Worm (Caenorhabditis elegans) whole organism, early embryonic: ENCODE results near the gene clec-51.

Experiments used
- B0310.2 ChIP-seq: sonication (generic microtip); optimal IDR thresholded peaks from 2 replicates; lab custom pipeline; 2016; ENCODE audit warnings: mild to moderate bottlenecking, missing genetic modification characterization, missing compliant biosample characterization
- F13C5.2 ChIP-seq: sonication (generic microtip); optimal IDR thresholded peaks from 2 replicates; lab custom pipeline; 2017; ENCODE audit warnings: mild to moderate bottlenecking, missing genetic modification characterization, inconsistent platforms, missing compliant biosample characterization
- aly-1 ChIP-seq: sonication (generic microtip); optimal IDR thresholded peaks from 2 replicates; lab custom pipeline; 2016; ENCODE audit warnings: missing genetic modification characterization, missing compliant biosample characterization
- ama-1 ChIP-seq: fragments of 150-350 bp; optimal IDR thresholded peaks from 2 replicates; lab custom pipeline; 2014
- ceh-13 ChIP-seq: fragments of 200-800 bp; sonication (Bioruptor generic); optimal IDR thresholded peaks from 2 replicates; lab custom pipeline; 2018; ENCODE audit warnings: mild to moderate bottlenecking, missing genetic modification characterization, missing compliant biosample characterization
- ceh-36 ChIP-seq: sonication (generic microtip); optimal IDR thresholded peaks from 2 replicates; lab custom pipeline; 2016; ENCODE audit warnings: missing genetic modification characterization, inconsistent platforms, missing compliant biosample characterization
- ets-7 ChIP-seq: sonication (generic microtip); optimal IDR thresholded peaks from 2 replicates; lab custom pipeline; 2016; ENCODE audit warnings: missing genotype, missing genetic modification characterization, missing compliant biosample characterization
- flt-1 ChIP-seq: fragments of 200-800 bp; sonication (Bioruptor generic); IDR thresholded peaks from 2 replicates; pipeline ENCODE4 v1.3.6; 2022; ENCODE audit warnings: missing genetic modification characterization, missing compliant biosample characterization
- hmbx-1 ChIP-seq: sonication (generic microtip); optimal IDR thresholded peaks from 2 replicates; lab custom pipeline; 2016; ENCODE audit warnings: mild to moderate bottlenecking, missing genetic modification characterization, missing compliant biosample characterization
- hmg-4 ChIP-seq: fragments of 200-800 bp; sonication (Bioruptor generic); optimal IDR thresholded peaks from 2 replicates; lab custom pipeline; 2018; ENCODE audit warnings: mild to moderate bottlenecking, missing genetic modification characterization, missing compliant biosample characterization
- hnd-1 ChIP-seq: sonication (generic microtip); optimal IDR thresholded peaks from 2 replicates; lab custom pipeline; 2016; ENCODE audit warnings: missing genetic modification characterization, missing compliant biosample characterization
- pes-1 ChIP-seq: fragments of 200-800 bp; sonication (Bioruptor generic); IDR thresholded peaks from 2 replicates; pipeline ENCODE4 v1.3.6; 2022; ENCODE audit warnings: missing genetic modification reagents, missing genetic modification characterization, missing compliant biosample characterization
- scrt-1 ChIP-seq: fragments of 200-800 bp; sonication (Bioruptor generic); IDR thresholded peaks from 2 replicates; pipeline ENCODE4 v1.3.6; 2022; ENCODE audit warnings: missing genetic modification characterization, missing compliant biosample characterization
- sea-1 ChIP-seq: fragments of 200-800 bp; sonication (Bioruptor generic); conservative IDR thresholded peaks from 2 replicates; pipeline ENCODE4 v1.3.6; 2022; ENCODE audit warnings: missing genetic modification characterization, missing compliant biosample characterization
- tbx-11 ChIP-seq: fragments of 200-800 bp; sonication (Bioruptor generic); IDR thresholded peaks from 2 replicates; pipeline ENCODE4 v1.3.6; 2022; ENCODE audit warnings: missing genetic modification characterization, missing compliant biosample characterization
- tbx-37 ChIP-seq: fragments of 200-800 bp; sonication (Bioruptor generic); conservative IDR thresholded peaks from 2 replicates; pipeline ENCODE4 v1.3.6; 2022; ENCODE audit warnings: missing genetic modification reagents, missing genetic modification characterization, missing compliant biosample characterization
- tra-4 ChIP-seq: sonication (generic microtip); optimal IDR thresholded peaks from 2 replicates; lab custom pipeline; 2017; ENCODE audit warnings: missing genetic modification characterization, missing compliant biosample characterization

clec-51 gene

ce11 chrIV:8201133-8201532 lies 37.5 kb upstream of the clec-51 start, which contains the start of gene glrx-22:
Gene glrx-22 (minus strand): TSS chrIV:8201233.
- TF ChIP-seq flt-1 (GFP tag; lab: Robert Waterston, UW) (no peak), aly-1 (tag; lab: Kevin White, UChicago) (no peak), sea-1 (GFP tag; lab: Robert Waterston, UW) (no peak), hmbx-1 (no peak), B0310.2 (tag; lab: Kevin White, UChicago) (no peak), tbx-37 (GFP tag; lab: Robert Waterston, UW) (no peak), scrt-1 (GFP tag; lab: Robert Waterston, UW) (no peak), F13C5.2 (tag; lab: Kevin White, UChicago) (no peak), tra-4 (tag; lab: Kevin White, UChicago) (no peak), ama-1 (lab: Kevin White, UChicago) (no peak), tbx-11 (no peak), pes-1 (GFP tag; lab: Robert Waterston, UW) (no peak), ets-7 (tag; lab: Kevin White, UChicago) (no peak), ceh-13 (no peak), ceh-36 (tag; lab: Kevin White, UChicago) (no peak)

- TF ChIP-seq ets-7 (tag; lab: Kevin White, UChicago) (no peak), ama-1 (lab: Kevin White, UChicago) (no peak), ceh-13 (no peak), aly-1 (tag; lab: Kevin White, UChicago) (no peak), hmg-4 (GFP tag; lab: Kevin White, UChicago) (no peak), hmbx-1 (no peak), B0310.2 (tag; lab: Kevin White, UChicago) (no peak), hnd-1 (tag; lab: Kevin White, UChicago) (no peak), ceh-36 (tag; lab: Kevin White, UChicago) (no peak)
These were observed 36.2 kb upstream of the clec-51 start for ce11 chrIV:8199824-8200223.

- TF ChIP-seq ceh-36 (tag; lab: Kevin White, UChicago) = no peak
- TF ChIP-seq aly-1 (tag; lab: Kevin White, UChicago) = no peak
- no peak for TF ChIP-seq hmbx-1
- no peak for TF ChIP-seq tra-4 (tag; lab: Kevin White, UChicago)
- no peak for TF ChIP-seq sea-1 (GFP tag; lab: Robert Waterston, UW)
- TF ChIP-seq tbx-11 = no peak
- no peak for TF ChIP-seq ets-7 (tag; lab: Kevin White, UChicago)
- no peak for TF ChIP-seq scrt-1 (GFP tag; lab: Robert Waterston, UW)
- TF ChIP-seq B0310.2 (tag; lab: Kevin White, UChicago) = no peak
- TF ChIP-seq hmg-4 (GFP tag; lab: Kevin White, UChicago) = no peak
- TF ChIP-seq ceh-13 = no peak
- TF ChIP-seq pes-1 (GFP tag; lab: Robert Waterston, UW) = no peak
These were observed 35.7 kb upstream of the clec-51 start for ce11 chrIV:8199274-8199673.

- TF ChIP-seq B0310.2 (tag; lab: Kevin White, UChicago) (no peak), sea-1 (GFP tag; lab: Robert Waterston, UW) (no peak), F13C5.2 (tag; lab: Kevin White, UChicago) (no peak), pes-1 (GFP tag; lab: Robert Waterston, UW) (no peak), flt-1 (GFP tag; lab: Robert Waterston, UW) (no peak), tra-4 (tag; lab: Kevin White, UChicago) (no peak), hnd-1 (tag; lab: Kevin White, UChicago) (no peak), ceh-36 (tag; lab: Kevin White, UChicago) (no peak), tbx-37 (GFP tag; lab: Robert Waterston, UW) (no peak), hmbx-1 (no peak), hmg-4 (GFP tag; lab: Kevin White, UChicago) (no peak), scrt-1 (GFP tag; lab: Robert Waterston, UW) (no peak), aly-1 (tag; lab: Kevin White, UChicago) (no peak), tbx-11 (no peak), ama-1 (lab: Kevin White, UChicago) (no peak), ceh-13 (no peak), ets-7 (tag; lab: Kevin White, UChicago) (no peak)
These were observed 35.3 kb upstream of the clec-51 start, which contains the start of gene wsp-1 for ce11 chrIV:8198851-8199250. Gene wsp-1 (minus strand): TSS chrIV:8198951.

ce11 chrIV:8192878-8193277 lies 29.3 kb upstream of the clec-51 start:
- no peak for TF ChIP-seq hmbx-1
- TF ChIP-seq B0310.2 (tag; lab: Kevin White, UChicago) = no peak
- TF ChIP-seq tbx-11 = no peak
- no peak for TF ChIP-seq aly-1 (tag; lab: Kevin White, UChicago)
- no peak for TF ChIP-seq ceh-36 (tag; lab: Kevin White, UChicago)
- no peak for TF ChIP-seq hnd-1 (tag; lab: Kevin White, UChicago)
- TF ChIP-seq scrt-1 (GFP tag; lab: Robert Waterston, UW) = no peak
- TF ChIP-seq F13C5.2 (tag; lab: Kevin White, UChicago) = no peak
- no peak for TF ChIP-seq tra-4 (tag; lab: Kevin White, UChicago)

ce11 chrIV:8189667-8190066 lies 26.1 kb upstream of the clec-51 start:
- TF ChIP-seq hmg-4 (GFP tag; lab: Kevin White, UChicago) = no peak
- 0 out of 2 replicates have a peak, but pooled peaks have one; percentile 32 for TF ChIP-seq sea-1 (GFP tag; lab: Robert Waterston, UW)

- TF ChIP-seq B0310.2 (tag; lab: Kevin White, UChicago) = no peak
- 0 out of 2 replicates have a peak, but pooled peaks have one; percentile 30 for TF ChIP-seq pes-1 (GFP tag; lab: Robert Waterston, UW)
These were observed 25.0 kb upstream of the clec-51 start for ce11 chrIV:8188421-8189112.
